Worm (Caenorhabditis elegans): ENCODE data around the gene Y81B9A.4.

ce11 chrX:9212675-9213074, 32.0 kb upstream of the Y81B9A.4 start:
- TF ChIP-seq ztf-11 (tag; optimal IDR thresholded peaks at IDR 0.05) (no peak), unc-62 (GFP tag; optimal IDR thresholded peaks at IDR 0.05) (no peak), nhr-76 (tag; optimal IDR thresholded peaks at IDR 0.05) (no peak), elt-2 (tag; optimal IDR thresholded peaks at IDR 0.05) (peak; percentile 79), ceh-9 (tag; optimal IDR thresholded peaks at IDR 0.05) (no peak)
